Worm (Caenorhabditis elegans): ENCODE results near the gene clec-207.

ce11 chrV:2135323-2135722 is 39.5 kb downstream of the clec-207 start:
- TF ChIP-seq nhr-77 (tag; optimal IDR thresholded peaks at IDR 0.05) (no peak), elt-3 (tag; optimal IDR thresholded peaks at IDR 0.05) (no peak), nhr-47 (tag; optimal IDR thresholded peaks at IDR 0.05) (no peak), fkh-10 (GFP tag; optimal IDR thresholded peaks at IDR 0.05) (no peak), nhr-28 (tag; optimal IDR thresholded peaks at IDR 0.05) (no peak), swsn-7 (tag; optimal IDR thresholded peaks at IDR 0.05) (no peak), nhr-12 (tag; optimal IDR thresholded peaks at IDR 0.05) (no peak), ceh-8 (GFP tag; optimal IDR thresholded peaks at IDR 0.05) (no peak), ceh-82 (tag; optimal IDR thresholded peaks at IDR 0.05) (peak in 1 of 3 experiments; percentile 42), snu-23 (GFP tag; optimal IDR thresholded peaks at IDR 0.05) (peak; percentile 7), ama-1 (optimal IDR thresholded peaks at IDR 0.05) (no peak), tbx-2 (tag; optimal IDR thresholded peaks at IDR 0.05) (no peak), unc-62 (GFP tag; optimal IDR thresholded peaks at IDR 0.05) (no peak), pqm-1 (tag; optimal IDR thresholded peaks at IDR 0.05) (no peak)

Data from whole organism, L1 larva.